Worm (Caenorhabditis elegans) whole organism, L3 larva: ENCODE results near the gene sri-46.

Experiments
- ceh-16 ChIP-seq: sonication (generic microtip); optimal IDR thresholded peaks from 2 replicates; lab custom pipeline; 2017; ENCODE audit warnings: missing biosample characterization, missing genetic modification characterization
- elt-3 ChIP-seq, 3 experiments: fragments of 150-350 bp in 1 of 3; sonication (generic microtip) in 2 of 3; optimal IDR thresholded peaks; 2 replicates in 2 of 3; 4 replicates in 1 of 3; lab custom pipeline; 2014 to 2017; ENCODE audit warnings: missing biosample characterization in 3 of 3, missing genetic modification characterization in 3 of 3
- nhr-11 ChIP-seq: fragments of 150-350 bp; optimal IDR thresholded peaks from 2 replicates; lab custom pipeline; 2014; ENCODE audit warnings: missing biosample characterization, missing genetic modification characterization
- pqm-1 ChIP-seq: fragments of 150-350 bp; optimal IDR thresholded peaks from 2 replicates; lab custom pipeline; 2017; ENCODE audit warnings: missing biosample characterization, missing genetic modification characterization, inconsistent platforms
- sea-2 ChIP-seq: fragments of 150-350 bp; sonication (generic microtip); optimal IDR thresholded peaks from 4 replicates; lab custom pipeline; 2014; ENCODE audit warnings: missing biosample characterization, missing genetic modification reagents, missing genetic modification characterization
- ztf-4 ChIP-seq: fragments of 150-350 bp; optimal IDR thresholded peaks from 2 replicates; lab custom pipeline; 2014; ENCODE audit warnings: missing biosample characterization, missing genetic modification characterization

- TF ChIP-seq pqm-1 (tag; lab: Kevin White, UChicago) (no peak), ceh-16 (tag; lab: Kevin White, UChicago) (no peak), sea-2 (GFP tag; lab: Kevin White, UChicago) (no peak), elt-3 (tag; optimal IDR thresholded peaks at IDR 0.05; lab: Kevin White, UChicago) (no peak), ztf-4 (tag; lab: Kevin White, UChicago) (no peak), nhr-11 (tag; lab: Kevin White, UChicago) (no peak)
Measured at ce11 chrII:661696-662095, 9.2 kb downstream of the sri-46 start, which contains the start of gene sri-45.
